Worm (Caenorhabditis elegans) whole organism, early embryonic: Measurements from ENCODE around the gene C04G2.10.

ENCODE experiments used
- F13C5.2 ChIP-seq: sonication (generic microtip); optimal IDR thresholded peaks from 2 replicates; lab custom pipeline; 2017; ENCODE audit warnings: mild to moderate bottlenecking, missing genetic modification characterization, inconsistent platforms, missing compliant biosample characterization
- aly-1 ChIP-seq: sonication (generic microtip); optimal IDR thresholded peaks from 2 replicates; lab custom pipeline; 2016; ENCODE audit warnings: missing genetic modification characterization, missing compliant biosample characterization
- ama-1 ChIP-seq: fragments of 150-350 bp; optimal IDR thresholded peaks from 2 replicates; lab custom pipeline; 2014
- ceh-13 ChIP-seq: fragments of 200-800 bp; sonication (Bioruptor generic); optimal IDR thresholded peaks from 2 replicates; lab custom pipeline; 2018; ENCODE audit warnings: mild to moderate bottlenecking, missing genetic modification characterization, missing compliant biosample characterization
- ceh-36 ChIP-seq: sonication (generic microtip); optimal IDR thresholded peaks from 2 replicates; lab custom pipeline; 2016; ENCODE audit warnings: missing genetic modification characterization, inconsistent platforms, missing compliant biosample characterization
- ets-7 ChIP-seq: sonication (generic microtip); optimal IDR thresholded peaks from 2 replicates; lab custom pipeline; 2016; ENCODE audit warnings: missing genotype, missing genetic modification characterization, missing compliant biosample characterization
- flt-1 ChIP-seq: fragments of 200-800 bp; sonication (Bioruptor generic); IDR thresholded peaks from 2 replicates; pipeline ENCODE4 v1.3.6; 2022; ENCODE audit warnings: missing genetic modification characterization, missing compliant biosample characterization
- hnd-1 ChIP-seq: sonication (generic microtip); optimal IDR thresholded peaks from 2 replicates; lab custom pipeline; 2016; ENCODE audit warnings: missing genetic modification characterization, missing compliant biosample characterization
- pes-1 ChIP-seq: fragments of 200-800 bp; sonication (Bioruptor generic); IDR thresholded peaks from 2 replicates; pipeline ENCODE4 v1.3.6; 2022; ENCODE audit warnings: missing genetic modification reagents, missing genetic modification characterization, missing compliant biosample characterization
- scrt-1 ChIP-seq: fragments of 200-800 bp; sonication (Bioruptor generic); IDR thresholded peaks from 2 replicates; pipeline ENCODE4 v1.3.6; 2022; ENCODE audit warnings: missing genetic modification characterization, missing compliant biosample characterization
- sea-1 ChIP-seq: fragments of 200-800 bp; sonication (Bioruptor generic); conservative IDR thresholded peaks from 2 replicates; pipeline ENCODE4 v1.3.6; 2022; ENCODE audit warnings: missing genetic modification characterization, missing compliant biosample characterization
- tbx-11 ChIP-seq: fragments of 200-800 bp; sonication (Bioruptor generic); IDR thresholded peaks from 2 replicates; pipeline ENCODE4 v1.3.6; 2022; ENCODE audit warnings: missing genetic modification characterization, missing compliant biosample characterization
- tbx-37 ChIP-seq: fragments of 200-800 bp; sonication (Bioruptor generic); conservative IDR thresholded peaks from 2 replicates; pipeline ENCODE4 v1.3.6; 2022; ENCODE audit warnings: missing genetic modification reagents, missing genetic modification characterization, missing compliant biosample characterization
- tra-4 ChIP-seq: sonication (generic microtip); optimal IDR thresholded peaks from 2 replicates; lab custom pipeline; 2017; ENCODE audit warnings: missing genetic modification characterization, missing compliant biosample characterization

DNA sequence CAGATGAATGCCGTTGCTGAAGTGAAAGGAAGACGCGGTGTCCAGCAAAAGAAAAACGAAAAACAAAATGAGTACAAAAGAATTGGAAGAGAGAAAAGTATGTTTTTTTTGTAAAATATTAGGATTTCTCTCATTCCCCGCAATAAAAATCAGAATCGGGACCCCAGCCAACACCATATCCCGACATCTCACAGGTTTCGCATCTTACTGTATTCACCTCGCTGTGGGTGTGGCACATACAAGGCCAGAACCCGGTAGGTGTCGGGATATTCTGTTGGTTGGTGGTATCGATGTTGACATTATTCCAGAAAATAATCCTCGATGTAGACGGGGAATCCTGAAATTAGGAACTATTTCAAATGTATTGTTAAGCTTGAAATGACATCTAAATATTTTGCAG is 1.5 kb downstream of the C04G2.10 start:
- TF ChIP-seq tbx-11 (GFP tag; lab: Robert Waterston, UW): no peak
- TF ChIP-seq ama-1 (lab: Kevin White, UChicago): no peak
- no peak for TF ChIP-seq flt-1 (GFP tag; lab: Robert Waterston, UW)
- no peak for TF ChIP-seq aly-1 (tag; lab: Kevin White, UChicago)
- TF ChIP-seq scrt-1 (GFP tag; lab: Robert Waterston, UW): no peak
- TF ChIP-seq pes-1 (GFP tag; lab: Robert Waterston, UW): no peak
- TF ChIP-seq tbx-37 (GFP tag; lab: Robert Waterston, UW): no peak
- TF ChIP-seq ceh-13 (GFP tag; lab: Kevin White, UChicago): no peak
- no peak for TF ChIP-seq F13C5.2
- TF ChIP-seq sea-1 (GFP tag; lab: Robert Waterston, UW): no peak
- TF ChIP-seq ceh-36: no peak
- no peak for TF ChIP-seq tra-4
- no peak for TF ChIP-seq hnd-1 (tag; lab: Kevin White, UChicago)
- TF ChIP-seq ets-7 (tag; lab: Kevin White, UChicago): no peak
